Fruit fly (Drosophila melanogaster): ENCODE measurements around the gene Gs1.

dm6 chr2L:88528-88927 lies 43.3 kb upstream of the Gs1 start:
- TF ChIP-seq CG8478 (optimal IDR thresholded peaks at IDR 0.05) (no peak), CTCF (optimal IDR thresholded peaks at IDR 0.05) (no peak)

Data from S2 (cell line).